Fruit fly (Drosophila melanogaster) whole organism, wandering third instar larva: ENCODE results near the gene CG15336.

Source experiments
- Abd-B ChIP-seq: fragments of >200 bp; optimal IDR thresholded peaks from 2 replicates; lab custom pipeline; 2017; ENCODE audit warnings: missing biosample characterization, missing genetic modification characterization
- CG32264 ChIP-seq: fragments of 200-800 bp; sonication (Bioruptor generic); optimal IDR thresholded peaks from 2 replicates; lab custom pipeline; 2016; ENCODE audit warnings: missing biosample characterization, missing genetic modification characterization
- CG9705 ChIP-seq: fragments of 200-800 bp; sonication (Bioruptor generic); optimal IDR thresholded peaks from 2 replicates; lab custom pipeline; 2018; ENCODE audit warnings: missing biosample characterization, mild to moderate bottlenecking, missing genetic modification characterization
- CrebA ChIP-seq: fragments of 200-800 bp; sonication (Bioruptor generic); optimal IDR thresholded peaks from 2 replicates; lab custom pipeline; 2016; ENCODE audit warnings: missing biosample characterization, mild to moderate bottlenecking, missing genetic modification characterization, borderline replicate concordance
- Dif ChIP-seq: fragments of 200-275, 200-300 bp; sonication (Bioruptor generic); optimal IDR thresholded peaks from 2 replicates; lab custom pipeline; 2018; ENCODE audit warnings: missing biosample characterization, missing genetic modification characterization; ENCODE audit not compliant: partially characterized antibody
- GATAd ChIP-seq: sonication (Bioruptor generic); optimal IDR thresholded peaks from 2 replicates; lab custom pipeline; 2016; ENCODE audit warnings: missing biosample characterization, missing genetic modification characterization
- HLH106 ChIP-seq: fragments of 200-800 bp; optimal IDR thresholded peaks from 3 replicates; lab custom pipeline; 2019; ENCODE audit warnings: missing biosample characterization, mild to moderate bottlenecking, missing genetic modification characterization, moderate library complexity
- Hnf4 ChIP-seq: fragments of 200-800 bp; sonication (Bioruptor generic); optimal IDR thresholded peaks from 2 replicates; lab custom pipeline; 2016; ENCODE audit warnings: missing biosample characterization, mild to moderate bottlenecking, missing genetic modification characterization
- Hr78 ChIP-seq: fragments of >200 bp; optimal IDR thresholded peaks from 2 replicates; lab custom pipeline; 2017; ENCODE audit warnings: missing biosample characterization, missing genetic modification characterization
- Hr83 ChIP-seq: fragments of 200-300 bp; sonication (Bioruptor generic); optimal IDR thresholded peaks from 2 replicates; lab custom pipeline; 2016; ENCODE audit warnings: missing biosample characterization, mild to moderate bottlenecking, missing genetic modification characterization, moderate library complexity; ENCODE audit not compliant: poor library complexity, severe bottlenecking
- Mio ChIP-seq: sonication (Bioruptor generic); optimal IDR thresholded peaks from 2 replicates; lab custom pipeline; 2016; ENCODE audit warnings: missing biosample characterization, missing genetic modification characterization
- Myc ChIP-seq: fragments of >200 bp; optimal IDR thresholded peaks from 2 replicates; lab custom pipeline; 2017
- N ChIP-seq: fragments of >200 bp; optimal IDR thresholded peaks from 2 replicates; lab custom pipeline; 2018; ENCODE audit warnings: missing biosample characterization, missing external identifiers, missing genetic modification characterization
- OdsH ChIP-seq: fragments of 200-800 bp; sonication (Bioruptor generic); optimal IDR thresholded peaks from 2 replicates; lab custom pipeline; 2016; ENCODE audit warnings: missing biosample characterization, mild to moderate bottlenecking, missing genetic modification characterization
- Rel ChIP-seq, 2 experiments: fragments of 200-800 bp; sonication (Bioruptor generic) in 1 of 2; optimal IDR thresholded peaks; 2 replicates in 1 of 2; 3 replicates in 1 of 2; lab custom pipeline; 2016 to 2019; ENCODE audit warnings: mild to moderate bottlenecking in 2 of 2, missing biosample characterization in 2 of 2, missing genetic modification characterization in 2 of 2, moderate library complexity in 1 of 2
- Sp1 ChIP-seq: fragments of 200-800 bp; sonication (Bioruptor generic); optimal IDR thresholded peaks from 3 replicates; lab custom pipeline; 2019; ENCODE audit warnings: missing biosample characterization, mild to moderate bottlenecking, missing genetic modification characterization, moderate library complexity
- Vsx2 ChIP-seq: fragments of 200-300, 225-300 bp; sonication (Bioruptor generic); optimal IDR thresholded peaks from 2 replicates; lab custom pipeline; 2018; ENCODE audit warnings: missing biosample characterization, missing genetic modification characterization; ENCODE audit not compliant: partially characterized antibody
- br ChIP-seq: fragments of 200-800 bp; sonication (Bioruptor generic); optimal IDR thresholded peaks from 2 replicates; lab custom pipeline; 2016; ENCODE audit warnings: missing biosample characterization, missing genetic modification characterization
- brk ChIP-seq: fragments of 200-800 bp; sonication (Bioruptor generic); optimal IDR thresholded peaks from 2 replicates; lab custom pipeline; 2016; ENCODE audit warnings: missing biosample characterization, mild to moderate bottlenecking, missing genetic modification characterization
- dl ChIP-seq, 2 experiments: fragments of 175-275, 200-275 bp in 1 of 2; fragments of 200-275 bp in 1 of 2; sonication (Bioruptor generic); optimal IDR thresholded peaks; lab custom pipeline; 2018; ENCODE audit warnings: mild to moderate bottlenecking in 2 of 2, missing biosample characterization in 2 of 2, missing genetic modification characterization in 2 of 2, moderate library complexity in 2 of 2; ENCODE audit not compliant: partially characterized antibody in 2 of 2, insufficient read depth in 1 of 2
- dmrt93B ChIP-seq: fragments of 200-800 bp; sonication (Bioruptor generic); optimal IDR thresholded peaks from 2 replicates; lab custom pipeline; 2018; ENCODE audit warnings: missing biosample characterization, mild to moderate bottlenecking, missing genetic modification characterization
- dsf ChIP-seq: sonication (Bioruptor generic); optimal IDR thresholded peaks from 2 replicates; lab custom pipeline; 2016; ENCODE audit warnings: missing biosample characterization, missing genetic modification characterization, borderline replicate concordance
- ey ChIP-seq: fragments of 200-800 bp; sonication (Bioruptor generic); optimal IDR thresholded peaks from 2 replicates; lab custom pipeline; 2016; ENCODE audit warnings: missing biosample characterization, missing genetic modification characterization
- fru ChIP-seq: fragments of 200-800 bp; sonication (Bioruptor generic); optimal IDR thresholded peaks from 3 replicates; lab custom pipeline; 2016; ENCODE audit warnings: missing biosample characterization, mild to moderate bottlenecking, missing genetic modification characterization
- h ChIP-seq: fragments of 200-800 bp; sonication (Bioruptor generic); optimal IDR thresholded peaks from 3 replicates; lab custom pipeline; 2016; ENCODE audit warnings: missing biosample characterization, mild to moderate bottlenecking, missing genetic modification characterization
- jim ChIP-seq: fragments of 175-275, 200-325 bp; sonication (Bioruptor generic); optimal IDR thresholded peaks from 2 replicates; lab custom pipeline; 2016; ENCODE audit warnings: missing biosample characterization, mild to moderate bottlenecking, missing genetic modification characterization
- pan ChIP-seq: fragments of >200 bp; optimal IDR thresholded peaks from 2 replicates; lab custom pipeline; 2017
- psq ChIP-seq: fragments of 200-800 bp; sonication (Bioruptor generic); optimal IDR thresholded peaks from 3 replicates; lab custom pipeline; 2017; ENCODE audit warnings: missing biosample characterization, mild to moderate bottlenecking, missing genetic modification characterization, moderate library complexity
- sage ChIP-seq: fragments of 200-800 bp; sonication (Bioruptor generic); optimal IDR thresholded peaks from 2 replicates; lab custom pipeline; 2016; ENCODE audit warnings: missing biosample characterization, mild to moderate bottlenecking, missing genetic modification characterization
- sv ChIP-seq: fragments of 200-800 bp; sonication (Bioruptor generic); optimal IDR thresholded peaks from 3 replicates; lab custom pipeline; 2016; ENCODE audit warnings: missing biosample characterization, missing genetic modification characterization
- woc ChIP-seq: sonication (Bioruptor generic); optimal IDR thresholded peaks from 2 replicates; lab custom pipeline; 2016; ENCODE audit warnings: missing biosample characterization, mild to moderate bottlenecking, missing genetic modification characterization

The CG15336 gene

dm6 chrX:8145501-8146157 lies 2.1 kb upstream of the CG15336 start, which contains the start of the genes alpha-PheRS and CG2129:
Gene alpha-PheRS, minus strand, starts transcription at chrX:8145602.
Gene CG2129, plus strand, starts transcription at chrX:8145839.
- no peak for TF ChIP-seq GATAd (GFP tag; lab: Kevin White, UChicago)
- TF ChIP-seq Hnf4 (GFP tag; lab: Kevin White, UChicago), result no peak
- TF ChIP-seq CrebA (GFP tag; lab: Kevin White, UChicago), result no peak
- TF ChIP-seq HLH106, result peak; percentile 65
- no peak for TF ChIP-seq dmrt93B
- TF ChIP-seq Rel (GFP tag; optimal IDR thresholded peaks at IDR 0.05; lab: Kevin White, UChicago), result no peak
- TF ChIP-seq Rel (tag; optimal IDR thresholded peaks at IDR 0.05; lab: Kevin White, UChicago), result peak; percentile 52
- peak; percentile 6 for TF ChIP-seq ey (GFP tag; lab: Kevin White, UChicago)
- TF ChIP-seq Hr83 (GFP tag; lab: Kevin White, UChicago), result no peak
- peak; percentile 92 for TF ChIP-seq Myc (lab: Kevin White, UChicago)
- no peak for TF ChIP-seq jim (GFP tag; lab: Kevin White, UChicago)
- TF ChIP-seq pan (lab: Kevin White, UChicago), result no peak
- TF ChIP-seq h (GFP tag; lab: Kevin White, UChicago), result peak; percentile 41
- no peak for TF ChIP-seq Mio
- peak; percentile 77 for TF ChIP-seq woc (GFP tag; lab: Kevin White, UChicago)
- peak; percentile 45 for TF ChIP-seq Sp1 (GFP tag; lab: Kevin White, UChicago)
- TF ChIP-seq sage (GFP tag; lab: Kevin White, UChicago), result no peak
- TF ChIP-seq Abd-B (GFP tag; lab: Kevin White, UChicago), result no peak
- no peak for TF ChIP-seq sv
- TF ChIP-seq CG32264, result no peak
- no peak for TF ChIP-seq N
- TF ChIP-seq Hr78 (GFP tag; lab: Kevin White, UChicago), result no peak
- TF ChIP-seq psq (GFP tag; lab: Kevin White, UChicago), result peak; percentile 31
- no peak for TF ChIP-seq fru
- TF ChIP-seq OdsH (GFP tag; lab: Kevin White, UChicago), result no peak

DNA sequence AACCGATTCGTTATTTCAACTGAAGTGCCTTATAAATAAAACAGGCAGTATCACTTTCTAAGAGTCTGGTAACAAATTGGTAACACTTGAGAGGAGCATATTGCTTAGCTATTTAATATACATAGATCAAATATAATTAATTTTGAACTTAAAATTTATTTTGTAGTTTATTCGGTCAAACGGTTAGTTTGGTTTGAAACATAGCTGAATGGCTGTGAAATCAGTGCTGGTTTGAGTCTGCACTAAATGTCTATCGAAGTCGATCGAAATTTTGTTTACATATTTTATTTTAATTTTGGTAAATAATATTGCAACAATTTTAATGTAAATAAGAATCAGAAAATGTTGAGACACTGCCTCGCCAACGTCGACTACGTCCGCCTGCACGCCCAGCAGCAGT lies 807 bp downstream of the CG15336 start, which contains the start of gene CG10959:
TSS of gene CG10959 (plus strand) at position 228 of the 400 bp plus-strand sequence.
- no peak for TF ChIP-seq dl (GFP tag; optimal IDR thresholded peaks at IDR 0.05; lab: Kevin White, UChicago; ENCODE audit: insufficient read depth in 1 of 2, partially characterized antibody in 2 of 2)
- TF ChIP-seq Hr83 (GFP tag; lab: Kevin White, UChicago), result no peak
- no peak for TF ChIP-seq h (GFP tag; lab: Kevin White, UChicago)
- peak; percentile 4 for TF ChIP-seq Myc (lab: Kevin White, UChicago)
- TF ChIP-seq br (GFP tag; lab: Kevin White, UChicago), result no peak
- no peak for TF ChIP-seq Vsx2 (GFP tag; lab: Kevin White, UChicago)
- TF ChIP-seq dmrt93B, result no peak
- TF ChIP-seq CG9705 (GFP tag; lab: Kevin White, UChicago), result no peak
- TF ChIP-seq Dif (GFP tag; lab: Kevin White, UChicago), result no peak

- TF ChIP-seq brk (no peak), Myc (lab: Kevin White, UChicago) (no peak), dsf (GFP tag; lab: Kevin White, UChicago) (no peak), h (GFP tag; lab: Kevin White, UChicago) (no peak), CG9705 (GFP tag; lab: Kevin White, UChicago) (no peak), N (no peak), CG32264 (no peak), sage (GFP tag; lab: Kevin White, UChicago) (no peak)
Measured at dm6 chrX:8152077-8152476, 4.3 kb downstream of the CG15336 start, which contains the start of gene Gbeta5. Gene Gbeta5, minus strand, starts transcription at chrX:8152275.

DNA sequence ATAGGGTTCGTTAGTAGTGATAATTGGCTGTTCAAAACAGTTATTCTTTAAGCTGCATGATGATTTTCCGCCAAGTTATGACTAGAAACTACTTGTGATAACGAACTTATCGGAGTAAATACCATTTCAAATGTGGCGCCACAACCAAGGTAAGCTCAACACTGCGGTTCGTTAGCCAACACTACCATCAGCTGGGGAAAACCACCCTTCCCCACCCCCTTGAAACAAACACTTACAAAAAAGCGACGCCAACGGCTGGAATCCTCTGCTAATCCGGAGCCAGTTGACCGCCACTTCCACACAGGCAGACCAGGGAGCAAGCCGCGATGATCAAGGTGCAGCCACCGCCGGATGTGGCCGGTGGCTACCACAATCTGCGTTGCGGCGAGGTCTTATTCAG lies 5.0 kb downstream of the CG15336 start, which contains the start of gene CG18262:
TSS of gene CG18262 (plus strand) at position 231 of the 400 bp plus-strand sequence.
- TF ChIP-seq GATAd (GFP tag; lab: Kevin White, UChicago) (peak; percentile 5), Rel (GFP tag; optimal IDR thresholded peaks at IDR 0.05; lab: Kevin White, UChicago) (no peak), Rel (tag; optimal IDR thresholded peaks at IDR 0.05; lab: Kevin White, UChicago) (peak; percentile 72), CG9705 (GFP tag; lab: Kevin White, UChicago) (no peak)
